Worm (Caenorhabditis elegans): ENCODE results near the gene K08D9.9.
A peak's percentile ranks its signal among the peaks of the same experiment; 100 is the strongest.

- no peak for TF ChIP-seq set-16 (GFP tag; IDR thresholded peaks at IDR 0.05)
- TF ChIP-seq daf-16 (GFP tag; optimal IDR thresholded peaks at IDR 0.05): no peak
- peak; percentile 13 for TF ChIP-seq daf-16 (tag; optimal IDR thresholded peaks at IDR 0.05)
- TF ChIP-seq ceh-28 (tag; optimal IDR thresholded peaks at IDR 0.05): no peak
- TF ChIP-seq daf-8 (GFP tag; IDR thresholded peaks at IDR 0.05): no peak
- TF ChIP-seq lin-39 (tag; optimal IDR thresholded peaks at IDR 0.05): no peak
- TF ChIP-seq nhr-42 (GFP tag; IDR thresholded peaks at IDR 0.05): no peak
Measured at ce11 chrV:3194952-3195450, 41.5 kb downstream of the K08D9.9 start, which contains the start of gene Y73C8B.2.
